Fruit fly (Drosophila melanogaster) S2 (cell line): ENCODE measurements around the gene CG6041.

ENCODE experiments used
- CG8478 ChIP-seq: fragments of >200 bp; optimal IDR thresholded peaks from 2 replicates; lab custom pipeline; 2018
- CTCF ChIP-seq, 2 experiments: fragments of >200 bp; optimal IDR thresholded peaks; 2 replicates each; lab custom pipeline; 2018

DNA sequence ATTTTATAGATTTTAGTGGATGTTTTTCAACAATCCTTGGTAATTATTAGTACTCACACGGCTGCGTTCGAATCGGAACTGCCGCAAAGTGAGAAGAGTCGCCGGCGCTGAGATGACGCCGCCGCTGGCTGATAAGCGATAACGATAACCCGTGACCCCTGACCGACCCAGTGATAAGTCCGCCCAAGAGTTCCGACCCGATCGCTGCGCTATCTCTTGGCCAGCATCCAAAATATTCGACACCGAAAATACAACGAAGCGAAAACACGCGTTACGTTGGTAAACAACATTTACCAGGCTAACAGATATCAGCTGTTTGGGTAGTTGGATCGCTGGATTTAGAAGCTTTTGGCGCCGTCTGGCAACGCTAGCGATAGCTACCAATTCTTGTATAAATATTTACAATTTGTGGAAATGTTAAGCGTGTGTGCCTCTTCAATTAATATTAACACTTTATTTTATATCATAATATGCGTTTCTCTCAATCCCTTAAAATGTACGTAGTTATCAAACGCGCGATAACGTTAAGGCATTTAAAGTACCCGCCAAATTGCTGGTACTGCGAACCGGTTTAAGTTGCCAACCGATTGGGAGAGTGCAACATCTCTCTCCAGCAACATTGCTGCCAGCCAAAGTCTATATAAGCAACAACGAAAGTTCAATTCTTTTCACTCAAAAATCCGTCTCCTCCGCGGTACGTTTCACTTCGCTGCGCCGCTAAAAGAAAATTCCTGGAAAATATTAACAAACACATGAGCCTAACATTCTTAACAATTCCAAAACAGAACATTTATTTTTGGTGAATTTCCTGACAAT is 31.3 kb upstream of the CG6041 start, which contains the start of the genes Shmt and CG3726:
- peak in 1 of 2 experiments; percentile 7 for TF ChIP-seq CTCF (optimal IDR thresholded peaks at IDR 0.05; lab: Kevin White, UChicago)
- TF ChIP-seq CG8478 (lab: Kevin White, UChicago): no peak
